Fruit fly (Drosophila melanogaster) S2 (cell line): Measurements from ENCODE around the gene CG13299.

ENCODE experiments used
- CG8478 ChIP-seq: fragments of >200 bp; optimal IDR thresholded peaks from 2 replicates; lab custom pipeline; 2018
- CTCF ChIP-seq, 2 experiments: fragments of >200 bp; optimal IDR thresholded peaks; 2 replicates each; lab custom pipeline; 2018

DNA sequence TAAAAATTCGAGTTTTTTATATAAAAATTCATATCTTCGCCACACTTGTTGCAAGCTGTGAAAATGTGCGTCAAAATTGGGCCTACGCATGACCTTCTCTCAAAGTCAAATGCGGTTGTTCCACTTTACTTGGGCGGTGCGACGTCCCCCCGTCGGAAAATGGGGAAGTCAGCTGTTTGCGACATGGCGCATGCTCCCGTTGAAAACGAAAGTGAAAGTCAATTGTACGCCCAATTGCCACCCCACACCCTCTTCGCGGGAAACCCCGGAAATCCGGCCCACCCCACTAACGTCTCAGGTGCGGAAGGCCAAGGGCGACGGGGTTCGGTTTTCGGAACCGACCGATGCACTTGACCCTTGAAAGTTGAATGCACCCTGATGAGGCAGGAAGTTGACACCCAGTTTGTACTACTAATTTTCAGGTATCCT, 29.9 kb upstream of the CG13299 start:
- TF ChIP-seq CG8478 (lab: Kevin White, UChicago): no peak
- no peak for TF ChIP-seq CTCF (optimal IDR thresholded peaks at IDR 0.05; lab: Kevin White, UChicago)
